Worm (Caenorhabditis elegans) whole organism, L3 larva: Measurements from ENCODE around the gene clh-1.
A peak's percentile ranks its signal among the peaks of the same experiment; 100 is the strongest.

ENCODE experiments used
- R02D3.7 ChIP-seq: fragments of 150-350 bp; optimal IDR thresholded peaks from 2 replicates; lab custom pipeline; 2014; ENCODE audit warnings: missing biosample characterization, missing genetic modification characterization
- ZK546.5 ChIP-seq: sonication (generic microtip); optimal IDR thresholded peaks from 2 replicates; lab custom pipeline; 2017; ENCODE audit warnings: missing biosample characterization, missing genetic modification characterization
- aly-2 ChIP-seq: fragments of 150-350 bp; optimal IDR thresholded peaks from 2 replicates; lab custom pipeline; 2014; ENCODE audit warnings: missing biosample characterization, missing genetic modification characterization
- ama-1 ChIP-seq: fragments of 150-350 bp; optimal IDR thresholded peaks from 2 replicates; lab custom pipeline; 2018
- ceh-16 ChIP-seq: sonication (generic microtip); optimal IDR thresholded peaks from 2 replicates; lab custom pipeline; 2017; ENCODE audit warnings: missing biosample characterization, missing genetic modification characterization
- ceh-28 ChIP-seq: fragments of 150-350 bp; optimal IDR thresholded peaks from 2 replicates; lab custom pipeline; 2014; ENCODE audit warnings: missing biosample characterization, missing genetic modification reagents, missing genetic modification characterization
- ceh-9 ChIP-seq: sonication (generic microtip); optimal IDR thresholded peaks from 2 replicates; lab custom pipeline; 2018; ENCODE audit warnings: missing biosample characterization, missing genetic modification characterization
- daf-12 ChIP-seq: fragments of 150-350 bp; optimal IDR thresholded peaks from 2 replicates; lab custom pipeline; 2014; ENCODE audit warnings: missing biosample characterization, missing genetic modification reagents, missing genetic modification characterization
- egl-27 ChIP-seq: sonication (generic microtip); optimal IDR thresholded peaks from 4 replicates; lab custom pipeline; 2017; ENCODE audit warnings: missing biosample characterization, missing genetic modification reagents, missing genetic modification characterization
- egl-5 ChIP-seq: fragments of 150-350 bp; optimal IDR thresholded peaks from 2 replicates; lab custom pipeline; 2017; ENCODE audit warnings: missing biosample characterization, missing genetic modification reagents, missing genetic modification characterization, inconsistent platforms
- elt-1 ChIP-seq: fragments of 150-350 bp; optimal IDR thresholded peaks from 2 replicates; lab custom pipeline; 2014; ENCODE audit warnings: missing biosample characterization, missing genetic modification characterization
- eor-1 ChIP-seq, 2 experiments: fragments of 150-350 bp; optimal IDR thresholded peaks; 2 replicates each; lab custom pipeline; 2014 to 2018; ENCODE audit warnings: missing biosample characterization in 2 of 2, missing genetic modification characterization in 2 of 2
- fkh-2 ChIP-seq: fragments of 150-350 bp; optimal IDR thresholded peaks from 2 replicates; lab custom pipeline; 2014; ENCODE audit warnings: missing biosample characterization, missing genetic modification reagents, missing genetic modification characterization
- hmg-11 ChIP-seq: sonication (generic microtip); optimal IDR thresholded peaks from 2 replicates; lab custom pipeline; 2016; ENCODE audit warnings: missing genetic modification characterization, missing compliant biosample characterization
- jun-1 ChIP-seq: fragments of 150-350 bp; optimal IDR thresholded peaks from 2 replicates; lab custom pipeline; 2014; ENCODE audit warnings: missing biosample characterization, missing genetic modification reagents, missing genetic modification characterization
- lin-15B ChIP-seq: fragments of 150-350 bp; optimal IDR thresholded peaks from 2 replicates; lab custom pipeline; 2014; ENCODE audit warnings: missing biosample characterization, missing genetic modification characterization
- lin-39 ChIP-seq: fragments of 150-350 bp; optimal IDR thresholded peaks from 2 replicates; lab custom pipeline; 2018; ENCODE audit warnings: missing biosample characterization, missing genetic modification reagents, missing genetic modification characterization
- lsy-12 ChIP-seq: sonication (generic microtip); optimal IDR thresholded peaks from 2 replicates; lab custom pipeline; 2016; ENCODE audit warnings: mild to moderate bottlenecking, missing genetic modification characterization, missing compliant biosample characterization
- mdl-1 ChIP-seq: fragments of 150-350 bp; optimal IDR thresholded peaks from 2 replicates; lab custom pipeline; 2014; ENCODE audit warnings: missing biosample characterization, missing genetic modification characterization
- mml-1 ChIP-seq: fragments of 150-350 bp; sonication (generic microtip); optimal IDR thresholded peaks from 3 replicates; lab custom pipeline; 2014; ENCODE audit warnings: missing biosample characterization, missing genetic modification characterization
- nfya-1 ChIP-seq: sonication (generic microtip); optimal IDR thresholded peaks from 2 replicates; lab custom pipeline; 2017; ENCODE audit warnings: missing genetic modification characterization, mild to moderate bottlenecking, missing compliant biosample characterization, antibody characterized with exemption, moderate library complexity; ENCODE audit not compliant: insufficient read depth
- nhr-12 ChIP-seq: fragments of 150-350 bp; optimal IDR thresholded peaks from 2 replicates; lab custom pipeline; 2014; ENCODE audit warnings: missing biosample characterization, missing genetic modification characterization
- nhr-23 ChIP-seq: fragments of 150-350 bp; optimal IDR thresholded peaks from 2 replicates; lab custom pipeline; 2014; ENCODE audit warnings: missing biosample characterization, missing genetic modification reagents, missing genetic modification characterization
- nhr-237 ChIP-seq: fragments of 150-350 bp; optimal IDR thresholded peaks from 2 replicates; lab custom pipeline; 2014; ENCODE audit warnings: missing biosample characterization, missing genetic modification characterization
- nhr-25 ChIP-seq: sonication (generic microtip); optimal IDR thresholded peaks from 2 replicates; lab custom pipeline; 2017; ENCODE audit warnings: missing biosample characterization, missing genetic modification characterization
- nhr-28 ChIP-seq: fragments of 150-350 bp; optimal IDR thresholded peaks from 2 replicates; lab custom pipeline; 2014; ENCODE audit warnings: missing biosample characterization, missing genetic modification characterization
- nhr-43 ChIP-seq: sonication (generic microtip); optimal IDR thresholded peaks from 2 replicates; lab custom pipeline; 2016; ENCODE audit warnings: mild to moderate bottlenecking, missing genetic modification characterization, missing compliant biosample characterization; ENCODE audit not compliant: poor library complexity, severe bottlenecking
- nhr-67 ChIP-seq: fragments of 150-350 bp; optimal IDR thresholded peaks from 2 replicates; lab custom pipeline; 2014; ENCODE audit warnings: missing biosample characterization, missing genetic modification characterization
- nhr-77 ChIP-seq: fragments of 150-350 bp; optimal IDR thresholded peaks from 2 replicates; lab custom pipeline; 2014; ENCODE audit warnings: missing biosample characterization, missing genetic modification characterization
- pha-4 ChIP-seq: fragments of 150-350 bp; optimal IDR thresholded peaks from 2 replicates; lab custom pipeline; 2014; ENCODE audit warnings: missing biosample characterization, missing genetic modification reagents, missing genetic modification characterization
- pqm-1 ChIP-seq: fragments of 150-350 bp; optimal IDR thresholded peaks from 2 replicates; lab custom pipeline; 2017; ENCODE audit warnings: missing biosample characterization, missing genetic modification characterization, inconsistent platforms
- sea-2 ChIP-seq: fragments of 150-350 bp; sonication (generic microtip); optimal IDR thresholded peaks from 4 replicates; lab custom pipeline; 2014; ENCODE audit warnings: missing biosample characterization, missing genetic modification reagents, missing genetic modification characterization
- skn-1 ChIP-seq: fragments of 150-350 bp; optimal IDR thresholded peaks from 2 replicates; lab custom pipeline; 2014; ENCODE audit warnings: missing biosample characterization, missing genetic modification characterization
- snpc-4 ChIP-seq: fragments of 150-350 bp; optimal IDR thresholded peaks from 2 replicates; lab custom pipeline; 2014; ENCODE audit warnings: missing biosample characterization, missing genetic modification characterization
- unc-39 ChIP-seq: sonication (generic microtip); optimal IDR thresholded peaks from 4 replicates; lab custom pipeline; 2017; ENCODE audit warnings: missing biosample characterization, missing genetic modification characterization
- unc-62 ChIP-seq: fragments of 150-350 bp; sonication (generic microtip); optimal IDR thresholded peaks from 4 replicates; lab custom pipeline; 2014; ENCODE audit warnings: missing biosample characterization, missing genetic modification reagents, missing genetic modification characterization
- zag-1 ChIP-seq: fragments of 150-350 bp; optimal IDR thresholded peaks from 2 replicates; lab custom pipeline; 2014; ENCODE audit warnings: missing biosample characterization, missing genetic modification characterization
- ztf-4 ChIP-seq: fragments of 150-350 bp; optimal IDR thresholded peaks from 2 replicates; lab custom pipeline; 2014; ENCODE audit warnings: missing biosample characterization, missing genetic modification characterization

The clh-1 gene

DNA sequence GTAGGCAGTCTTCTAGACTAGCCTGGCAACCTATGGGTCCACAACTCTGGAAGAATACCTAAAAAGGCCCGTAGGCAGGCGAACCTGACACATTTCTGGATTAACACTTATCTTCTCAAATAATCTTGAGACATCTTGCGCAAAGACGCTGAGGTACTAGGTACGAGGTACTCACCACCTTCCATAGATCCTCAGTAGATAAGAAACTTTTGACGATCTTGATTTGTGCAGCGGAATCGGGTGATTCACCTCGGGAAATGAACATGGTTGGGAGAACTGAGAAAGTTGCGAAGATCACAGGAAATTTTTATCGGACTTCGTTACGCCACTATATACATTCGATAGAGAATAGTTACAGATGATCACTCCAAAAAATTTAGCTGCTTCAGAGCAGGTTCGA is 31.9 kb upstream of the clh-1 start:
- TF ChIP-seq eor-1 (tag; optimal IDR thresholded peaks at IDR 0.05; lab: Kevin White, UChicago) (no peak), elt-1 (peak; percentile 82), mdl-1 (tag; lab: Kevin White, UChicago) (no peak), nhr-23 (no peak)

ce11 chrII:11887724-11888123 is 31.5 kb upstream of the clh-1 start:
- TF ChIP-seq fkh-2 (no peak), lsy-12 (tag; lab: Kevin White, UChicago) (no peak), mdl-1 (tag; lab: Kevin White, UChicago) (no peak), ceh-9 (tag; lab: Kevin White, UChicago) (no peak), eor-1 (tag; optimal IDR thresholded peaks at IDR 0.05; lab: Kevin White, UChicago) (no peak), pqm-1 (tag; lab: Kevin White, UChicago) (no peak), mml-1 (tag; lab: Kevin White, UChicago) (no peak), ZK546.5 (tag; lab: Kevin White, UChicago) (no peak), sea-2 (GFP tag; lab: Kevin White, UChicago) (no peak), ceh-16 (tag; lab: Kevin White, UChicago) (no peak), nhr-77 (tag; lab: Kevin White, UChicago) (no peak), nfya-1 (tag; lab: Kevin White, UChicago) (no peak), ama-1 (lab: Kevin White, UChicago) (no peak), nhr-28 (tag; lab: Kevin White, UChicago) (no peak)

DNA sequence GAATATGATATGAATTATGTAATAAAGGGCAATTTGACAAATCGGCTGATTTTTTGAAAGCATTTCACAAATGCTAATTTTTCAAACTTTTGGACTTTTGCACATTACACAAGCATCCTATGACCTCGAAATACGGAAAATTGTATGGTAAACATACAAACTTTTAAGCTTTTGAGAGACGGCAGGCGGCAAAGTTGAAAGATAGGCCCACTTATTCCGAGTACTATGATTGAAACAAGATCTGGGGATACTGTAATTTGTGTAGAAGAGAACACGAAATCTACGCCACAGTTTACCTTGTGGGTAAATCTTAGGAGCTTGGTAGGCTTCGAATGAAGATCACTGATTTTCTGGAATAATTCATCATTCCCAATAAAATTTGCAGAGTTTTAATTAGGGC is 27.4 kb upstream of the clh-1 start, which contains the start of gene ZK930.6:
ZK930.6 (plus strand) TSS at position 301 of the 400 bp plus-strand sequence.
- no peak for TF ChIP-seq lin-39 (tag; lab: Kevin White, UChicago)
- TF ChIP-seq, all 47 proteins: peak for 0

ce11 chrII:11880456-11881353 is 24.4 kb upstream of the clh-1 start:
- TF ChIP-seq ama-1 (lab: Kevin White, UChicago): peak; percentile 34
- TF ChIP-seq aly-2 (tag; lab: Kevin White, UChicago): peak; percentile 56
- TF ChIP-seq mdl-1 (tag; lab: Kevin White, UChicago): no peak
- TF ChIP-seq nhr-23: peak; percentile 33
- TF ChIP-seq ceh-9 (tag; lab: Kevin White, UChicago): no peak
- peak; percentile 86 for TF ChIP-seq nhr-25
- no peak for TF ChIP-seq nfya-1 (tag; lab: Kevin White, UChicago)

DNA sequence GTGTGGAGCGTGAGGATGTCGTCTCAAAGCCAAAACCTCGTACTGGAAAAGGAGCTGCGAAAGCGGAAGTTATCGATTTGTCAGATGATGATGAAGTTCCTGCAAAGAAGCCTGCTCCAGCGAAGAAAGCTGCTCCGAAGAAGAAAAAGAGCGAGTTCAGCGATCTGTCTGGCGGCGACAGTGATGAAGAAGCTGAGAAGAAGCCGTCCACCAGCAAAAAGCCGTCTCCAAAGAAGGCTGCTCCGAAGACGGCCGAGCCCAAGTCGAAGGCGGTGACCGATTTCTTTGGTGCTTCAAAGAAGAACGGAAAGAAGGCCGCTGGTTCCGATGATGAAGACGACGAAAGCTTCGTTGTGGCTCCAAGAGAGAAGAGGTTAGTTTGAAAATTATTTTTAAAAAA is 23.5 kb upstream of the clh-1 start:
- no peak for TF ChIP-seq unc-62 (GFP tag; lab: Kevin White, UChicago)
- TF ChIP-seq unc-39 (tag; lab: Kevin White, UChicago): no peak
- no peak for TF ChIP-seq pha-4 (tag; lab: Kevin White, UChicago)
- TF ChIP-seq nhr-77 (tag; lab: Kevin White, UChicago): no peak
- no peak for TF ChIP-seq nfya-1 (tag; lab: Kevin White, UChicago)
- no peak for TF ChIP-seq R02D3.7 (tag; lab: Kevin White, UChicago)

DNA sequence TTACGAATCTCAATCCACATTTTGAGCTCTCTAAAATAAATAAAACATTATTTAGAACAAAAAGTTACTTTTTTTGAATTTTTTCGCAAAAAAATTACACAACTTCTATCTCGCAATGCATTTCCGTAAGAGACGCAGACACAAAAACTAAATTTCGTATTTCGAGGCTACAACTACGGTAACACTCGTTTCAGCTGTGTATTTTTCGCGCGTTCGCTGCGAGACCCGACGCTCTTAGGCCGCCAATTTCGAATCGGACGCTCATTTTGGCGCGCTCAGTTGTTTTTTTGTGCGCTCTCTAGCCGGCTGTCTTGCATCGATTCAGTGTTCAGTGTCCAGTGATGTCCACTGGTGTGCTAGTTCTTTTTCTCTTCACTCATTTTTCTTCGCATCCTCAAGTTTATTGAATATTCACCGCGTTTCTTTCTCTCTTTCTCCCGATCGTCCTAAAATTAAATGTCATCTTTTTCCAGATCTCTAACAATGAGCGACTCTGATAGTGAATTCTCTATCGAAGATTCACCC is 18.5 kb upstream of the clh-1 start, which contains the start of the genes npp-3 and top-2:
npp-3 (minus strand) TSS at position 115 of the 525 bp plus-strand sequence.
top-2 (plus strand) TSS at position 475 of the 525 bp plus-strand sequence.
- no peak for TF ChIP-seq nhr-237 (tag; lab: Kevin White, UChicago)
- TF ChIP-seq snpc-4 (tag; lab: Kevin White, UChicago): peak; percentile 82
- no peak for TF ChIP-seq daf-12 (tag; lab: Kevin White, UChicago)
- TF ChIP-seq nhr-12: no peak
- peak; percentile 85 for TF ChIP-seq ceh-28
- TF ChIP-seq skn-1: peak; percentile 93
- no peak for TF ChIP-seq sea-2 (GFP tag; lab: Kevin White, UChicago)
- peak; percentile 84 for TF ChIP-seq nhr-43
- peak; percentile 89 for TF ChIP-seq lsy-12 (tag; lab: Kevin White, UChicago)
- TF ChIP-seq nhr-28 (tag; lab: Kevin White, UChicago): no peak
- TF ChIP-seq ztf-4 (tag; lab: Kevin White, UChicago): peak; percentile 41
- TF ChIP-seq nhr-23: peak; percentile 96
- peak; percentile 97 for TF ChIP-seq lin-39 (tag; lab: Kevin White, UChicago)
- peak; percentile 92 for TF ChIP-seq egl-5
- no peak for TF ChIP-seq ceh-16 (tag; lab: Kevin White, UChicago)
- TF ChIP-seq lin-15B (tag; lab: Kevin White, UChicago): peak; percentile 96
- TF ChIP-seq nhr-67 (tag; lab: Kevin White, UChicago): no peak
- peak; percentile 75 for TF ChIP-seq ama-1 (lab: Kevin White, UChicago)
- peak; percentile 34 for TF ChIP-seq egl-27
- peak; percentile 93 for TF ChIP-seq R02D3.7 (tag; lab: Kevin White, UChicago)
- peak; percentile 26 for TF ChIP-seq ZK546.5 (tag; lab: Kevin White, UChicago)
- TF ChIP-seq zag-1 (tag; lab: Kevin White, UChicago): no peak
- no peak for TF ChIP-seq eor-1 (tag; optimal IDR thresholded peaks at IDR 0.05; lab: Kevin White, UChicago)
- peak; percentile 89 for TF ChIP-seq hmg-11 (tag; lab: Kevin White, UChicago)
- TF ChIP-seq elt-1: peak; percentile 75
- TF ChIP-seq unc-62 (GFP tag; lab: Kevin White, UChicago): peak; percentile 62
- TF ChIP-seq jun-1: peak; percentile 80
